Worm (Caenorhabditis elegans): Measurements from ENCODE around the gene F36F12.7.

ce11 chrV:2149432-2149831 is 50.3 kb downstream of the F36F12.7 start, which contains the start of gene C45H4.21:
- no peak for TF ChIP-seq W03F9.2 (tag; optimal IDR thresholded peaks at IDR 0.05)
- TF ChIP-seq dao-5 (tag; optimal IDR thresholded peaks at IDR 0.05): no peak
